Fruit fly (Drosophila melanogaster) whole organism, prepupa: ENCODE data around the gene CG14050.

Experiments used
- CG10631 ChIP-seq: fragments of 200-800 bp; sonication (Bioruptor generic); optimal IDR thresholded peaks from 2 replicates; lab custom pipeline; 2016; ENCODE audit warnings: missing biosample characterization, missing genetic modification characterization
- CG10669 ChIP-seq: fragments of 200-800 bp; sonication (Bioruptor generic); optimal IDR thresholded peaks from 3 replicates; lab custom pipeline; 2018; ENCODE audit warnings: missing biosample characterization, mild to moderate bottlenecking, missing genetic modification characterization, moderate library complexity
- CG11294 ChIP-seq: fragments of 200-800 bp; sonication (Bioruptor generic); IDR thresholded peaks from 2 replicates; pipeline ENCODE4 v1.3.6; 2022; ENCODE audit warnings: missing biosample characterization, missing genetic modification characterization
- CG11762 ChIP-seq: fragments of 200-800 bp; sonication (Bioruptor generic); optimal IDR thresholded peaks from 3 replicates; lab custom pipeline; 2016; ENCODE audit warnings: missing biosample characterization, missing genetic modification characterization; ENCODE audit not compliant: insufficient read depth
- CG11902 ChIP-seq: fragments of 200-800 bp; sonication (Bioruptor generic); optimal IDR thresholded peaks from 3 replicates; lab custom pipeline; 2016; ENCODE audit warnings: missing biosample characterization, missing genetic modification characterization
- CG15336 ChIP-seq: fragments of 200-800 bp; sonication (Bioruptor generic); IDR thresholded peaks from 2 replicates; pipeline ENCODE4 v1.3.6; 2022; ENCODE audit warnings: missing biosample characterization, missing genetic modification characterization
- CG1621 ChIP-seq: fragments of 200-800 bp; sonication (Bioruptor generic); optimal IDR thresholded peaks from 3 replicates; lab custom pipeline; 2018; ENCODE audit warnings: missing biosample characterization, mild to moderate bottlenecking, missing genetic modification characterization
- CG16779 ChIP-seq: fragments of 200-800 bp; sonication (Bioruptor generic); optimal IDR thresholded peaks from 3 replicates; lab custom pipeline; 2017; ENCODE audit warnings: missing biosample characterization, mild to moderate bottlenecking, missing genetic modification characterization
- CG3032 ChIP-seq: fragments of 200-800 bp; optimal IDR thresholded peaks from 2 replicates; lab custom pipeline; 2019; ENCODE audit warnings: missing biosample characterization, mild to moderate bottlenecking, missing genetic modification characterization, moderate library complexity
- CG34406 ChIP-seq: fragments of 200-800 bp; sonication (Bioruptor generic); optimal IDR thresholded peaks from 3 replicates; lab custom pipeline; 2016; ENCODE audit warnings: missing biosample characterization, missing genetic modification characterization
- CG3919 ChIP-seq: fragments of 200-800 bp; sonication (Bioruptor generic); optimal IDR thresholded peaks from 3 replicates; lab custom pipeline; 2016; ENCODE audit warnings: missing biosample characterization, missing genetic modification characterization
- CG6163 ChIP-seq: fragments of 200-800 bp; sonication (Bioruptor generic); IDR thresholded peaks from 3 replicates; pipeline ENCODE4 v1.3.6; 2022; ENCODE audit warnings: missing biosample characterization, missing genetic modification characterization
- CG6276 ChIP-seq: fragments of 200-800 bp; sonication (Bioruptor generic); optimal IDR thresholded peaks from 2 replicates; lab custom pipeline; 2017; ENCODE audit warnings: missing biosample characterization, mild to moderate bottlenecking, missing genetic modification characterization
- CG6808 ChIP-seq: fragments of 200-800 bp; sonication (Bioruptor generic); optimal IDR thresholded peaks from 3 replicates; lab custom pipeline; 2017; ENCODE audit warnings: missing biosample characterization, missing genetic modification characterization, mild to moderate bottlenecking, moderate library complexity, missing genetic modification reagents
- CG6854 ChIP-seq: fragments of 200-800 bp; sonication (Bioruptor generic); optimal IDR thresholded peaks from 2 replicates; lab custom pipeline; 2017; ENCODE audit warnings: missing biosample characterization, mild to moderate bottlenecking, missing genetic modification characterization
- CG7368 ChIP-seq: fragments of 200-800 bp; sonication (Bioruptor generic); optimal IDR thresholded peaks from 3 replicates; lab custom pipeline; 2016; ENCODE audit warnings: missing biosample characterization, missing genetic modification characterization
- CG8119 ChIP-seq: fragments of 200-800 bp; sonication (Bioruptor generic); IDR thresholded peaks from 3 replicates; pipeline ENCODE4 v1.3.6; 2022; ENCODE audit warnings: missing biosample characterization, missing genetic modification characterization
- CG8319 ChIP-seq: fragments of 200-800 bp; sonication (Bioruptor generic); optimal IDR thresholded peaks from 3 replicates; lab custom pipeline; 2016; ENCODE audit warnings: missing biosample characterization, missing genetic modification characterization
- CG8632 ChIP-seq: fragments of 200-800 bp; sonication (Bioruptor generic); optimal IDR thresholded peaks from 3 replicates; lab custom pipeline; 2016; ENCODE audit warnings: missing biosample characterization, missing genetic modification characterization
- CG9139 ChIP-seq: fragments of 200-800 bp; sonication (Bioruptor generic); optimal IDR thresholded peaks from 3 replicates; lab custom pipeline; 2017; ENCODE audit warnings: missing biosample characterization, mild to moderate bottlenecking, missing genetic modification characterization
- Eip78C ChIP-seq: fragments of 200-800 bp; sonication (Bioruptor generic); peaks from one replicate; lab custom pipeline; 2016; ENCODE audit warnings: missing biosample characterization, missing genetic modification characterization
- Eip93F ChIP-seq: fragments of 200-800 bp; sonication (Bioruptor generic); optimal IDR thresholded peaks from 2 replicates; lab custom pipeline; 2016; ENCODE audit warnings: missing biosample characterization, mild to moderate bottlenecking, missing genetic modification characterization
- Ets21C ChIP-seq: fragments of 200-800 bp; sonication (Bioruptor generic); optimal IDR thresholded peaks from 3 replicates; lab custom pipeline; 2016; ENCODE audit warnings: missing biosample characterization, missing genetic modification characterization
- Ets96B ChIP-seq: fragments of 200-800 bp; optimal IDR thresholded peaks from 2 replicates; lab custom pipeline; 2019; ENCODE audit warnings: missing biosample characterization, mild to moderate bottlenecking, missing genetic modification characterization, moderate library complexity
- Gug ChIP-seq: fragments of 200-800 bp; sonication (Bioruptor generic); IDR thresholded peaks from 2 replicates; pipeline ENCODE4 v1.3.6; 2022; ENCODE audit warnings: missing biosample characterization, missing genetic modification characterization
- Hr38 ChIP-seq: sonication (Bioruptor generic); optimal IDR thresholded peaks from 2 replicates; lab custom pipeline; 2016; ENCODE audit warnings: missing biosample characterization, missing genetic modification characterization
- Hr4 ChIP-seq: fragments of 200-800 bp; sonication (Bioruptor generic); optimal IDR thresholded peaks from 3 replicates; lab custom pipeline; 2016; ENCODE audit warnings: missing biosample characterization, missing genetic modification characterization
- Lpt ChIP-seq: fragments of 200-800 bp; sonication (Bioruptor generic); optimal IDR thresholded peaks from 3 replicates; lab custom pipeline; 2016; ENCODE audit warnings: missing biosample characterization, missing genetic modification characterization
- Met ChIP-seq: fragments of 200-800 bp; sonication (Bioruptor generic); optimal IDR thresholded peaks from 3 replicates; lab custom pipeline; 2016; ENCODE audit warnings: missing biosample characterization, missing genetic modification characterization
- OdsH ChIP-seq: fragments of 200-800 bp; sonication (Bioruptor generic); optimal IDR thresholded peaks from 3 replicates; lab custom pipeline; 2016; ENCODE audit warnings: missing biosample characterization, missing genetic modification characterization
- Smox ChIP-seq: fragments of 200-800 bp; sonication (Bioruptor generic); optimal IDR thresholded peaks from 3 replicates; lab custom pipeline; 2016; ENCODE audit warnings: missing biosample characterization, missing genetic modification characterization
- Sox102F ChIP-seq: fragments of 200-800 bp; sonication (Bioruptor generic); optimal IDR thresholded peaks from 2 replicates; lab custom pipeline; 2016; ENCODE audit warnings: missing biosample characterization, mild to moderate bottlenecking, missing genetic modification characterization
- Sox15 ChIP-seq: fragments of 200-800 bp; sonication (Bioruptor generic); optimal IDR thresholded peaks from 3 replicates; lab custom pipeline; 2016; ENCODE audit warnings: missing biosample characterization, missing genetic modification characterization
- achi ChIP-seq: fragments of 200-800 bp; sonication (Bioruptor generic); optimal IDR thresholded peaks from 3 replicates; lab custom pipeline; 2016; ENCODE audit warnings: missing biosample characterization, missing genetic modification characterization
- acj6 ChIP-seq: fragments of 200-800 bp; sonication (Bioruptor generic); optimal IDR thresholded peaks from 3 replicates; lab custom pipeline; 2016; ENCODE audit warnings: missing biosample characterization, missing genetic modification characterization
- cyc ChIP-seq: fragments of 200-800 bp; sonication (Bioruptor generic); optimal IDR thresholded peaks from 3 replicates; lab custom pipeline; 2016; ENCODE audit warnings: missing biosample characterization, missing genetic modification characterization
- eg ChIP-seq: fragments of 200-800 bp; sonication (Bioruptor generic); IDR thresholded peaks from 3 replicates; pipeline ENCODE4 v1.3.6; 2022; ENCODE audit warnings: missing biosample characterization, missing genetic modification characterization
- esn ChIP-seq: fragments of 200-800 bp; sonication (Bioruptor generic); optimal IDR thresholded peaks from 2 replicates; lab custom pipeline; 2016; ENCODE audit warnings: missing biosample characterization, mild to moderate bottlenecking, missing genetic modification characterization, moderate library complexity
- fd59A ChIP-seq: fragments of 200-800 bp; sonication (Bioruptor generic); optimal IDR thresholded peaks from 2 replicates; lab custom pipeline; 2017; ENCODE audit warnings: missing biosample characterization, mild to moderate bottlenecking, missing genetic modification characterization, missing genetic modification reagents
- fd85E ChIP-seq: fragments of 200-800 bp; sonication (Bioruptor generic); optimal IDR thresholded peaks from 3 replicates; lab custom pipeline; 2016; ENCODE audit warnings: missing biosample characterization, missing genetic modification characterization
- fkh ChIP-seq: fragments of 200-800 bp; sonication (Bioruptor generic); optimal IDR thresholded peaks from 3 replicates; lab custom pipeline; 2017; ENCODE audit warnings: missing biosample characterization, mild to moderate bottlenecking, missing genetic modification characterization, moderate library complexity
- lz ChIP-seq: fragments of 200-800 bp; sonication (Bioruptor generic); optimal IDR thresholded peaks from 3 replicates; lab custom pipeline; 2016; ENCODE audit warnings: missing biosample characterization, missing genetic modification characterization
- pdm3 ChIP-seq: fragments of 200-800 bp; sonication (Bioruptor generic); optimal IDR thresholded peaks from 3 replicates; lab custom pipeline; 2016; ENCODE audit warnings: missing biosample characterization, missing genetic modification characterization
- salr ChIP-seq, 2 experiments: fragments of 200-800 bp; sonication (Bioruptor generic); optimal IDR thresholded peaks; 3 replicates each; lab custom pipeline; 2016 to 2018; ENCODE audit warnings: missing biosample characterization in 2 of 2, missing genetic modification characterization in 2 of 2, mild to moderate bottlenecking in 1 of 2
- spab ChIP-seq: fragments of 200-800 bp; sonication (Bioruptor generic); optimal IDR thresholded peaks from 2 replicates; lab custom pipeline; 2017; ENCODE audit warnings: missing biosample characterization, mild to moderate bottlenecking, missing genetic modification characterization, missing genetic modification reagents
- ss ChIP-seq, 2 experiments: fragments of 200-800 bp; sonication (Bioruptor generic); optimal IDR thresholded peaks; 2 replicates in 1 of 2; 3 replicates in 1 of 2; lab custom pipeline; 2017 to 2018; ENCODE audit warnings: mild to moderate bottlenecking in 2 of 2, missing biosample characterization in 2 of 2, missing genetic modification characterization in 2 of 2, moderate library complexity in 1 of 2
- svp ChIP-seq: fragments of 200-800 bp; sonication (Bioruptor generic); peaks from one replicate; lab custom pipeline; 2016; ENCODE audit warnings: missing biosample characterization, missing genetic modification characterization
- topi ChIP-seq: fragments of 200-800 bp; sonication (Bioruptor generic); optimal IDR thresholded peaks from 3 replicates; lab custom pipeline; 2016; ENCODE audit warnings: missing biosample characterization, missing genetic modification characterization

CG14050 gene

dm6 chrX:2359845-2360244 lies 33.8 kb upstream of the CG14050 start (continued):
- TF ChIP-seq CG11294 (GFP tag; lab: Robert Waterston, UW): peak; percentile 88
- TF ChIP-seq CG8319 (GFP tag; lab: Kevin White, UChicago): peak; percentile 82
- peak; percentile 90 for TF ChIP-seq spab
- TF ChIP-seq Gug: peak; percentile 91
- peak; percentile 92 for TF ChIP-seq fd59A
- TF ChIP-seq CG3919: peak; percentile 96
- TF ChIP-seq CG3032 (tag; lab: Kevin White, UChicago): peak; percentile 92
- TF ChIP-seq Hr4 (GFP tag; lab: Kevin White, UChicago): peak; percentile 92
- TF ChIP-seq CG6808 (GFP tag; lab: Kevin White, UChicago): peak; percentile 93
- peak; percentile 88 for TF ChIP-seq CG11902 (GFP tag; lab: Kevin White, UChicago)
- TF ChIP-seq Sox15: peak; percentile 87
- TF ChIP-seq CG10669 (GFP tag; lab: Kevin White, UChicago): peak; percentile 91
- TF ChIP-seq CG6276 (GFP tag; lab: Kevin White, UChicago): peak; percentile 88
- peak; percentile 87 for TF ChIP-seq acj6
- peak; percentile 96 for TF ChIP-seq CG15336 (GFP tag; lab: Robert Waterston, UW)
- peak; percentile 92 for TF ChIP-seq svp
- peak; percentile 87 for TF ChIP-seq CG6854 (GFP tag; lab: Kevin White, UChicago)
- peak; percentile 87 to 92 for TF ChIP-seq salr (GFP tag; optimal IDR thresholded peaks at IDR 0.05; lab: Kevin White, UChicago)
- TF ChIP-seq achi (GFP tag; lab: Kevin White, UChicago): peak; percentile 93
- TF ChIP-seq CG7368 (GFP tag; lab: Kevin White, UChicago): peak; percentile 96
- TF ChIP-seq CG11762 (GFP tag; lab: Kevin White, UChicago): peak; percentile 82
- peak; percentile 98 for TF ChIP-seq CG6163 (GFP tag; lab: Robert Waterston, UW)
- TF ChIP-seq cyc (GFP tag; lab: Kevin White, UChicago): peak; percentile 92
- TF ChIP-seq esn (GFP tag; lab: Kevin White, UChicago): peak; percentile 89
- peak; percentile 94 for TF ChIP-seq topi
- peak; percentile 78 for TF ChIP-seq CG9139
- peak; percentile 93 for TF ChIP-seq Lpt (GFP tag; lab: Kevin White, UChicago)
- no peak for TF ChIP-seq fkh (GFP tag; lab: Kevin White, UChicago)
- TF ChIP-seq fd85E (GFP tag; lab: Kevin White, UChicago): peak; percentile 84
- peak; percentile 5 for TF ChIP-seq Hr38 (GFP tag; lab: Kevin White, UChicago)
- TF ChIP-seq, all 60 proteins: peak for 59

dm6 chrX:2358195-2358594 lies 32.2 kb upstream of the CG14050 start:
- TF ChIP-seq Eip78C (GFP tag; lab: Kevin White, UChicago): peak; percentile 93
- TF ChIP-seq Eip93F: no peak
- TF ChIP-seq topi: no peak
- TF ChIP-seq ss (GFP tag; optimal IDR thresholded peaks at IDR 0.05; lab: Kevin White, UChicago): peak; percentile 31 to 64
- peak; percentile 23 for TF ChIP-seq CG16779 (tag; lab: Kevin White, UChicago)
- TF ChIP-seq CG3919: no peak
- peak; percentile 30 for TF ChIP-seq lz (GFP tag; lab: Kevin White, UChicago)
- TF ChIP-seq Sox102F (GFP tag; lab: Kevin White, UChicago): peak; percentile 17
- TF ChIP-seq Sox15: peak; percentile 35
- no peak for TF ChIP-seq Smox (GFP tag; lab: Kevin White, UChicago)
- peak; percentile 64 for TF ChIP-seq CG8119 (GFP tag; lab: Robert Waterston, UW)
- TF ChIP-seq CG6808 (GFP tag; lab: Kevin White, UChicago): no peak
- no peak for TF ChIP-seq Ets21C (GFP tag; lab: Kevin White, UChicago)
- TF ChIP-seq Hr4 (GFP tag; lab: Kevin White, UChicago): peak; percentile 70
- TF ChIP-seq pdm3 (GFP tag; lab: Kevin White, UChicago): peak; percentile 79
- TF ChIP-seq CG34406 (GFP tag; lab: Kevin White, UChicago): peak; percentile 58
- peak; percentile 61 for TF ChIP-seq achi (GFP tag; lab: Kevin White, UChicago)
- no peak for TF ChIP-seq CG6163 (GFP tag; lab: Robert Waterston, UW)
- TF ChIP-seq Ets96B: no peak
- no peak for TF ChIP-seq Hr38 (GFP tag; lab: Kevin White, UChicago)
- no peak for TF ChIP-seq CG9139
- TF ChIP-seq CG10669 (GFP tag; lab: Kevin White, UChicago): no peak
- peak; percentile 71 for TF ChIP-seq OdsH (GFP tag; lab: Kevin White, UChicago)
- peak; percentile 41 for TF ChIP-seq CG1621 (tag; lab: Kevin White, UChicago)
- peak; percentile 45 for TF ChIP-seq Lpt (GFP tag; lab: Kevin White, UChicago)
- TF ChIP-seq Met (GFP tag; lab: Kevin White, UChicago): peak; percentile 19
- TF ChIP-seq CG15336 (GFP tag; lab: Robert Waterston, UW): peak; percentile 77
- no peak for TF ChIP-seq cyc (GFP tag; lab: Kevin White, UChicago)
- peak; percentile 42 for TF ChIP-seq Gug
- peak; percentile 63; the same call in 1 of the 3 replicates for TF ChIP-seq eg (GFP tag; lab: Robert Waterston, UW)
- no peak for TF ChIP-seq CG8632 (GFP tag; lab: Kevin White, UChicago)
- TF ChIP-seq CG11294 (GFP tag; lab: Robert Waterston, UW): 0 out of 2 replicates have a peak, but pooled peaks have one; percentile 40
- TF ChIP-seq CG10631 (GFP tag; lab: Kevin White, UChicago): peak; percentile 63
- no peak for TF ChIP-seq fkh (GFP tag; lab: Kevin White, UChicago)
- peak; percentile 72 for TF ChIP-seq acj6
- TF ChIP-seq fd59A: peak; percentile 61
